Fruit fly (Drosophila melanogaster) whole organism, adult: Measurements from ENCODE around the gene elfless.

Source experiments
- CG11617 ChIP-seq: fragments of 200-800 bp; sonication (Bioruptor generic); optimal IDR thresholded peaks from 2 replicates; lab custom pipeline; 2017; ENCODE audit warnings: mild to moderate bottlenecking, missing biosample characterization, missing genetic modification reagents, missing genetic modification characterization
- bab1 ChIP-seq: fragments of 200-800 bp; sonication (Bioruptor generic); optimal IDR thresholded peaks from 3 replicates; lab custom pipeline; 2019; ENCODE audit warnings: missing biosample characterization, mild to moderate bottlenecking, missing genetic modification characterization, moderate library complexity
- cic ChIP-seq: fragments of 200-800 bp; sonication (Bioruptor generic); optimal IDR thresholded peaks from 2 replicates; lab custom pipeline; 2017; ENCODE audit warnings: missing biosample characterization, mild to moderate bottlenecking, missing genetic modification characterization, moderate library complexity
- ovo ChIP-seq: fragments of 200-800 bp; sonication (Bioruptor generic); optimal IDR thresholded peaks from 2 replicates; lab custom pipeline; 2016; ENCODE audit warnings: missing biosample characterization, missing genetic modification characterization
- pad ChIP-seq: fragments of 200-800 bp; sonication (Bioruptor generic); optimal IDR thresholded peaks from 3 replicates; lab custom pipeline; 2017; ENCODE audit warnings: missing biosample characterization, missing genetic modification characterization, mild to moderate bottlenecking, moderate library complexity, missing genetic modification reagents
- tj ChIP-seq: fragments of 200-800 bp; sonication (Bioruptor generic); optimal IDR thresholded peaks from 3 replicates; lab custom pipeline; 2017; ENCODE audit warnings: missing biosample characterization, mild to moderate bottlenecking, missing genetic modification characterization, moderate library complexity

- TF ChIP-seq cic (no peak), pad (GFP tag; lab: Kevin White, UChicago) (no peak), CG11617 (GFP tag; lab: Kevin White, UChicago) (no peak), bab1 (no peak), ovo (no peak), tj (GFP tag; lab: Kevin White, UChicago) (no peak)
Measured at dm6 chr2L:17990771-17991170, 20.5 kb downstream of the elfless start.
